Fruit fly (Drosophila melanogaster) whole organism, wandering third instar larva: ENCODE results near the gene RapGAP1.

Experiments used
- Abd-B ChIP-seq: fragments of >200 bp; optimal IDR thresholded peaks from 2 replicates; lab custom pipeline; 2017; ENCODE audit warnings: missing biosample characterization, missing genetic modification characterization
- CG32264 ChIP-seq: fragments of 200-800 bp; sonication (Bioruptor generic); optimal IDR thresholded peaks from 2 replicates; lab custom pipeline; 2016; ENCODE audit warnings: missing biosample characterization, missing genetic modification characterization
- CG9705 ChIP-seq: fragments of 200-800 bp; sonication (Bioruptor generic); optimal IDR thresholded peaks from 2 replicates; lab custom pipeline; 2018; ENCODE audit warnings: missing biosample characterization, mild to moderate bottlenecking, missing genetic modification characterization
- CrebA ChIP-seq: fragments of 200-800 bp; sonication (Bioruptor generic); optimal IDR thresholded peaks from 2 replicates; lab custom pipeline; 2016; ENCODE audit warnings: missing biosample characterization, mild to moderate bottlenecking, missing genetic modification characterization, borderline replicate concordance
- Dfd ChIP-seq: fragments of >200 bp; optimal IDR thresholded peaks from 2 replicates; lab custom pipeline; 2017; ENCODE audit warnings: missing biosample characterization, missing genetic modification characterization
- Dif ChIP-seq: fragments of 200-275, 200-300 bp; sonication (Bioruptor generic); optimal IDR thresholded peaks from 2 replicates; lab custom pipeline; 2018; ENCODE audit warnings: missing biosample characterization, missing genetic modification characterization; ENCODE audit not compliant: partially characterized antibody
- GATAd ChIP-seq: sonication (Bioruptor generic); optimal IDR thresholded peaks from 2 replicates; lab custom pipeline; 2016; ENCODE audit warnings: missing biosample characterization, missing genetic modification characterization
- HLH106 ChIP-seq: fragments of 200-800 bp; optimal IDR thresholded peaks from 3 replicates; lab custom pipeline; 2019; ENCODE audit warnings: missing biosample characterization, mild to moderate bottlenecking, missing genetic modification characterization, moderate library complexity
- Hnf4 ChIP-seq: fragments of 200-800 bp; sonication (Bioruptor generic); optimal IDR thresholded peaks from 2 replicates; lab custom pipeline; 2016; ENCODE audit warnings: missing biosample characterization, mild to moderate bottlenecking, missing genetic modification characterization
- Hr78 ChIP-seq: fragments of >200 bp; optimal IDR thresholded peaks from 2 replicates; lab custom pipeline; 2017; ENCODE audit warnings: missing biosample characterization, missing genetic modification characterization
- Hr83 ChIP-seq: fragments of 200-300 bp; sonication (Bioruptor generic); optimal IDR thresholded peaks from 2 replicates; lab custom pipeline; 2016; ENCODE audit warnings: missing biosample characterization, mild to moderate bottlenecking, missing genetic modification characterization, moderate library complexity; ENCODE audit not compliant: poor library complexity, severe bottlenecking
- Jra ChIP-seq: sonication (Bioruptor generic); optimal IDR thresholded peaks from 2 replicates; lab custom pipeline; 2016; ENCODE audit warnings: missing biosample characterization, missing genetic modification characterization
- Mio ChIP-seq: sonication (Bioruptor generic); optimal IDR thresholded peaks from 2 replicates; lab custom pipeline; 2016; ENCODE audit warnings: missing biosample characterization, missing genetic modification characterization
- Myc ChIP-seq: fragments of >200 bp; optimal IDR thresholded peaks from 2 replicates; lab custom pipeline; 2017
- N ChIP-seq: fragments of >200 bp; optimal IDR thresholded peaks from 2 replicates; lab custom pipeline; 2018; ENCODE audit warnings: missing biosample characterization, missing external identifiers, missing genetic modification characterization
- OdsH ChIP-seq: fragments of 200-800 bp; sonication (Bioruptor generic); optimal IDR thresholded peaks from 2 replicates; lab custom pipeline; 2016; ENCODE audit warnings: missing biosample characterization, mild to moderate bottlenecking, missing genetic modification characterization
- Rel ChIP-seq, 2 experiments: fragments of 200-800 bp; sonication (Bioruptor generic) in 1 of 2; optimal IDR thresholded peaks; 2 replicates in 1 of 2; 3 replicates in 1 of 2; lab custom pipeline; 2016 to 2019; ENCODE audit warnings: mild to moderate bottlenecking in 2 of 2, missing biosample characterization in 2 of 2, missing genetic modification characterization in 2 of 2, moderate library complexity in 1 of 2
- Sp1 ChIP-seq: fragments of 200-800 bp; sonication (Bioruptor generic); optimal IDR thresholded peaks from 3 replicates; lab custom pipeline; 2019; ENCODE audit warnings: missing biosample characterization, mild to moderate bottlenecking, missing genetic modification characterization, moderate library complexity
- Vsx2 ChIP-seq: fragments of 200-300, 225-300 bp; sonication (Bioruptor generic); optimal IDR thresholded peaks from 2 replicates; lab custom pipeline; 2018; ENCODE audit warnings: missing biosample characterization, missing genetic modification characterization; ENCODE audit not compliant: partially characterized antibody
- br ChIP-seq: fragments of 200-800 bp; sonication (Bioruptor generic); optimal IDR thresholded peaks from 2 replicates; lab custom pipeline; 2016; ENCODE audit warnings: missing biosample characterization, missing genetic modification characterization
- brk ChIP-seq: fragments of 200-800 bp; sonication (Bioruptor generic); optimal IDR thresholded peaks from 2 replicates; lab custom pipeline; 2016; ENCODE audit warnings: missing biosample characterization, mild to moderate bottlenecking, missing genetic modification characterization
- dl ChIP-seq, 2 experiments: fragments of 175-275, 200-275 bp in 1 of 2; fragments of 200-275 bp in 1 of 2; sonication (Bioruptor generic); optimal IDR thresholded peaks; lab custom pipeline; 2018; ENCODE audit warnings: mild to moderate bottlenecking in 2 of 2, missing biosample characterization in 2 of 2, missing genetic modification characterization in 2 of 2, moderate library complexity in 2 of 2; ENCODE audit not compliant: partially characterized antibody in 2 of 2, insufficient read depth in 1 of 2
- dmrt93B ChIP-seq: fragments of 200-800 bp; sonication (Bioruptor generic); optimal IDR thresholded peaks from 2 replicates; lab custom pipeline; 2018; ENCODE audit warnings: missing biosample characterization, mild to moderate bottlenecking, missing genetic modification characterization
- dsf ChIP-seq: sonication (Bioruptor generic); optimal IDR thresholded peaks from 2 replicates; lab custom pipeline; 2016; ENCODE audit warnings: missing biosample characterization, missing genetic modification characterization, borderline replicate concordance
- ey ChIP-seq: fragments of 200-800 bp; sonication (Bioruptor generic); optimal IDR thresholded peaks from 2 replicates; lab custom pipeline; 2016; ENCODE audit warnings: missing biosample characterization, missing genetic modification characterization
- foxo ChIP-seq, 2 experiments: fragments of 200-800 bp; sonication (Bioruptor generic); optimal IDR thresholded peaks; 2 replicates in 1 of 2; 3 replicates in 1 of 2; lab custom pipeline; 2016 to 2017; ENCODE audit warnings: missing biosample characterization in 2 of 2, missing genetic modification characterization in 2 of 2
- fru ChIP-seq: fragments of 200-800 bp; sonication (Bioruptor generic); optimal IDR thresholded peaks from 3 replicates; lab custom pipeline; 2016; ENCODE audit warnings: missing biosample characterization, mild to moderate bottlenecking, missing genetic modification characterization
- h ChIP-seq: fragments of 200-800 bp; sonication (Bioruptor generic); optimal IDR thresholded peaks from 3 replicates; lab custom pipeline; 2016; ENCODE audit warnings: missing biosample characterization, mild to moderate bottlenecking, missing genetic modification characterization
- jim ChIP-seq: fragments of 175-275, 200-325 bp; sonication (Bioruptor generic); optimal IDR thresholded peaks from 2 replicates; lab custom pipeline; 2016; ENCODE audit warnings: missing biosample characterization, mild to moderate bottlenecking, missing genetic modification characterization
- lola ChIP-seq: fragments of >200 bp; optimal IDR thresholded peaks from 2 replicates; lab custom pipeline; 2017; ENCODE audit warnings: missing biosample characterization, missing genetic modification characterization
- pan ChIP-seq: fragments of >200 bp; optimal IDR thresholded peaks from 2 replicates; lab custom pipeline; 2017
- psq ChIP-seq: fragments of 200-800 bp; sonication (Bioruptor generic); optimal IDR thresholded peaks from 3 replicates; lab custom pipeline; 2017; ENCODE audit warnings: missing biosample characterization, mild to moderate bottlenecking, missing genetic modification characterization, moderate library complexity
- rgr ChIP-seq: fragments of 200-800 bp; sonication (Bioruptor generic); optimal IDR thresholded peaks from 3 replicates; lab custom pipeline; 2016; ENCODE audit warnings: missing biosample characterization, mild to moderate bottlenecking, missing genetic modification characterization
- sage ChIP-seq: fragments of 200-800 bp; sonication (Bioruptor generic); optimal IDR thresholded peaks from 2 replicates; lab custom pipeline; 2016; ENCODE audit warnings: missing biosample characterization, mild to moderate bottlenecking, missing genetic modification characterization
- sv ChIP-seq: fragments of 200-800 bp; sonication (Bioruptor generic); optimal IDR thresholded peaks from 3 replicates; lab custom pipeline; 2016; ENCODE audit warnings: missing biosample characterization, missing genetic modification characterization
- tai ChIP-seq: sonication (Bioruptor generic); optimal IDR thresholded peaks from 2 replicates; lab custom pipeline; 2016; ENCODE audit warnings: missing biosample characterization, missing genetic modification characterization
- usp ChIP-seq: fragments of >200 bp; optimal IDR thresholded peaks from 2 replicates; lab custom pipeline; 2017; ENCODE audit warnings: missing biosample characterization, missing genetic modification characterization
- woc ChIP-seq: sonication (Bioruptor generic); optimal IDR thresholded peaks from 2 replicates; lab custom pipeline; 2016; ENCODE audit warnings: missing biosample characterization, mild to moderate bottlenecking, missing genetic modification characterization

Gene RapGAP1

dm6 chr2L:7513321-7514059 is 65.3 kb downstream of the RapGAP1 start:
- no peak for TF ChIP-seq Vsx2 (GFP tag; lab: Kevin White, UChicago)
- TF ChIP-seq dsf = no peak
- TF ChIP-seq Hr83 (GFP tag; lab: Kevin White, UChicago) = no peak
- no peak for TF ChIP-seq dl (GFP tag; optimal IDR thresholded peaks at IDR 0.05; lab: Kevin White, UChicago; ENCODE audit: insufficient read depth in 1 of 2, partially characterized antibody in 2 of 2)
- no peak for TF ChIP-seq CG9705 (GFP tag; lab: Kevin White, UChicago)
- TF ChIP-seq rgr = no peak
- TF ChIP-seq OdsH (GFP tag; lab: Kevin White, UChicago) = no peak
- no peak for TF ChIP-seq br (GFP tag; lab: Kevin White, UChicago)
- no peak for TF ChIP-seq h (GFP tag; lab: Kevin White, UChicago)
- TF ChIP-seq N (GFP tag; lab: Kevin White, UChicago) = no peak
- no peak for TF ChIP-seq Sp1 (GFP tag; lab: Kevin White, UChicago)
- TF ChIP-seq HLH106 (tag; lab: Kevin White, UChicago) = no peak
- no peak for TF ChIP-seq Dif
- no peak for TF ChIP-seq fru (GFP tag; lab: Kevin White, UChicago)
- no peak for TF ChIP-seq Hnf4 (GFP tag; lab: Kevin White, UChicago)
- TF ChIP-seq dmrt93B = no peak
- TF ChIP-seq foxo (GFP tag; optimal IDR thresholded peaks at IDR 0.05; lab: Kevin White, UChicago) = no peak

- TF ChIP-seq tai (GFP tag; lab: Kevin White, UChicago) (peak; percentile 51), woc (GFP tag; lab: Kevin White, UChicago) (peak; percentile 53), psq (peak; percentile 60), Abd-B (no peak), pan (no peak), jim (GFP tag; lab: Kevin White, UChicago) (no peak), HLH106 (tag; lab: Kevin White, UChicago) (peak; percentile 65), Hnf4 (GFP tag; lab: Kevin White, UChicago) (peak; percentile 53), fru (GFP tag; lab: Kevin White, UChicago) (peak; percentile 66), Jra (GFP tag; lab: Kevin White, UChicago) (peak; percentile 16), Dif (no peak), sage (no peak), Rel (GFP tag; optimal IDR thresholded peaks at IDR 0.05; lab: Kevin White, UChicago) (no peak), Rel (tag; optimal IDR thresholded peaks at IDR 0.05; lab: Kevin White, UChicago) (no peak), foxo (GFP tag; optimal IDR thresholded peaks at IDR 0.05; lab: Kevin White, UChicago) (peak in 1 of 2 experiments; percentile 74), Sp1 (GFP tag; lab: Kevin White, UChicago) (peak; percentile 48), usp (GFP tag; lab: Kevin White, UChicago) (no peak), dl (GFP tag; optimal IDR thresholded peaks at IDR 0.05; lab: Kevin White, UChicago; ENCODE audit: insufficient read depth in 1 of 2, partially characterized antibody in 2 of 2) (no peak), ey (peak; percentile 68), Mio (GFP tag; lab: Kevin White, UChicago) (no peak), dmrt93B (peak; percentile 19), br (GFP tag; lab: Kevin White, UChicago) (peak; percentile 70), Myc (lab: Kevin White, UChicago) (no peak), GATAd (no peak), rgr (peak; percentile 67), lola (no peak), dsf (no peak), Vsx2 (GFP tag; lab: Kevin White, UChicago) (no peak), CG9705 (GFP tag; lab: Kevin White, UChicago) (no peak), h (GFP tag; lab: Kevin White, UChicago) (peak; percentile 74), brk (GFP tag; lab: Kevin White, UChicago) (peak; percentile 32), Hr83 (GFP tag; lab: Kevin White, UChicago) (no peak), sv (GFP tag; lab: Kevin White, UChicago) (peak; percentile 60), CG32264 (GFP tag; lab: Kevin White, UChicago) (no peak), N (GFP tag; lab: Kevin White, UChicago) (no peak), Hr78 (GFP tag; lab: Kevin White, UChicago) (no peak), Dfd (GFP tag; lab: Kevin White, UChicago) (no peak), CrebA (GFP tag; lab: Kevin White, UChicago) (no peak), OdsH (GFP tag; lab: Kevin White, UChicago) (peak; percentile 58)
Observed at dm6 chr2L:7512860-7513259, 65.9 kb downstream of the RapGAP1 start.
